Fruit fly (Drosophila melanogaster) whole organism, wandering third instar larva: ENCODE results near the gene bgm.

Source experiments
- CG32264 ChIP-seq: fragments of 200-800 bp; sonication (Bioruptor generic); optimal IDR thresholded peaks from 2 replicates; lab custom pipeline; 2016; ENCODE audit warnings: missing biosample characterization, missing genetic modification characterization
- foxo ChIP-seq, 2 experiments: fragments of 200-800 bp; sonication (Bioruptor generic); optimal IDR thresholded peaks; 2 replicates in 1 of 2; 3 replicates in 1 of 2; lab custom pipeline; 2016 to 2017; ENCODE audit warnings: missing biosample characterization in 2 of 2, missing genetic modification characterization in 2 of 2
- fru ChIP-seq: fragments of 200-800 bp; sonication (Bioruptor generic); optimal IDR thresholded peaks from 3 replicates; lab custom pipeline; 2016; ENCODE audit warnings: missing biosample characterization, mild to moderate bottlenecking, missing genetic modification characterization
- jim ChIP-seq: fragments of 175-275, 200-325 bp; sonication (Bioruptor generic); optimal IDR thresholded peaks from 2 replicates; lab custom pipeline; 2016; ENCODE audit warnings: missing biosample characterization, mild to moderate bottlenecking, missing genetic modification characterization
- pan ChIP-seq: fragments of >200 bp; optimal IDR thresholded peaks from 2 replicates; lab custom pipeline; 2017
- psq ChIP-seq: fragments of 200-800 bp; sonication (Bioruptor generic); optimal IDR thresholded peaks from 3 replicates; lab custom pipeline; 2017; ENCODE audit warnings: missing biosample characterization, mild to moderate bottlenecking, missing genetic modification characterization, moderate library complexity
- tai ChIP-seq: sonication (Bioruptor generic); optimal IDR thresholded peaks from 2 replicates; lab custom pipeline; 2016; ENCODE audit warnings: missing biosample characterization, missing genetic modification characterization
- woc ChIP-seq: sonication (Bioruptor generic); optimal IDR thresholded peaks from 2 replicates; lab custom pipeline; 2016; ENCODE audit warnings: missing biosample characterization, mild to moderate bottlenecking, missing genetic modification characterization

DNA sequence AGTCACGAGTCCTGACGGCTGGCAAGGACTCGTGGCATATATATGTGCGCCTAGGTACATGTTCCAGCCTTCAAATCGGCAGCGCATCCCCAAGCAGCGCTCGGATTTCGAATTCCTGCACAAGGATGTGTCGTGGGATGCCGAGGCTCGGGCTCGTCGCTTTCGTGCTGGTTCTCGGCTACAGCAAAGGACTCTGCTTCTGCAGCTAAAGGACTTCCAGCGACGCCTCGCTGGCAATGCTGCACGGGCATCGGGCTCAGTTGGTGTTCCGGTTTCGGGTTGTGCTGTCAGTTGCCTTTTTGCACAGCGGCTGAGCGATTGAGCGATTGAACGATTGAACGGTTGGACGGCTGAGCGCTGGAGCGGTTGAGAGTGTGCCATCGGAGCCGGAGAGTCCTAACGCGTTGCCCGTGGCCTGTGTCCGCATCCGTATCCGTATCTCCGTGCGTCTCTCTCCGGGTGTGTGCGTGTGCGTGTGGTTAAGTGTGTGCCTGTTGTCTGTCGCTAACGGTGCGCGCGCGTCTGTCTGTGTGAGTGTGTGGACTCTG is 27.2 kb downstream of the bgm start, which contains the start of gene nAChRalpha5:
- TF ChIP-seq psq (GFP tag; lab: Kevin White, UChicago) (no peak), foxo (GFP tag; optimal IDR thresholded peaks at IDR 0.05; lab: Kevin White, UChicago) (no peak), CG32264 (GFP tag; lab: Kevin White, UChicago) (no peak), pan (no peak), woc (GFP tag; lab: Kevin White, UChicago) (no peak), jim (GFP tag; lab: Kevin White, UChicago) (no peak), tai (GFP tag; lab: Kevin White, UChicago) (no peak), fru (no peak)
